Worm (Caenorhabditis elegans) whole organism, L4 larva: Measurements from ENCODE around the gene C26B2.7.
A peak's percentile ranks its signal among the peaks of the same experiment; 100 is the strongest.

Experiments
- D1046.2 ChIP-seq: fragments of 200-800 bp; sonication (Bioruptor generic); IDR thresholded peaks from 2 replicates; pipeline ENCODE4 v1.3.6; 2022; ENCODE audit warnings: missing genetic modification characterization, missing compliant biosample characterization
- F10B5.3 ChIP-seq: sonication (generic microtip); optimal IDR thresholded peaks from 2 replicates; lab custom pipeline; 2016; ENCODE audit warnings: mild to moderate bottlenecking, missing genetic modification characterization, missing compliant biosample characterization
- F49E8.2 ChIP-seq: sonication (generic microtip); optimal IDR thresholded peaks from 2 replicates; lab custom pipeline; 2016; ENCODE audit warnings: missing compliant biosample characterization, mild to moderate bottlenecking, missing genetic modification characterization, borderline replicate concordance
- T26A8.4 ChIP-seq: fragments of 200-800 bp; sonication (Bioruptor generic); IDR thresholded peaks from 2 replicates; pipeline ENCODE4 v1.3.6; 2022; ENCODE audit warnings: missing genetic modification characterization, missing compliant biosample characterization
- Y48G9A.11 ChIP-seq: fragments of 200-800 bp; sonication (Bioruptor generic); IDR thresholded peaks from 2 replicates; pipeline ENCODE4 v1.3.6; 2022; ENCODE audit warnings: missing genetic modification reagents, missing genetic modification characterization, missing compliant biosample characterization
- Y5F2A.4 ChIP-seq: fragments of 200-800 bp; sonication (Bioruptor generic); optimal IDR thresholded peaks from 2 replicates; lab custom pipeline; 2018; ENCODE audit warnings: mild to moderate bottlenecking, missing genetic modification characterization, missing compliant biosample characterization
- ZK337.2 ChIP-seq: fragments of 200-800 bp; sonication (Bioruptor generic); IDR thresholded peaks from 2 replicates; pipeline ENCODE4 v1.3.6; 2022; ENCODE audit warnings: missing genetic modification reagents, missing genetic modification characterization, missing compliant biosample characterization
- ZK546.5 ChIP-seq, 2 experiments: sonication (generic microtip); optimal IDR thresholded peaks; 2 replicates each; lab custom pipeline; 2017; ENCODE audit warnings: missing biosample characterization in 2 of 2, missing genetic modification characterization in 2 of 2
- ceh-20 ChIP-seq: fragments of 200-800 bp; sonication (Bioruptor generic); IDR thresholded peaks from 2 replicates; pipeline ENCODE4 v1.3.6; 2022; ENCODE audit warnings: missing genetic modification reagents, missing genetic modification characterization, missing compliant biosample characterization
- ceh-28 ChIP-seq: fragments of 150-350 bp; optimal IDR thresholded peaks from 2 replicates; lab custom pipeline; 2014; ENCODE audit warnings: missing biosample characterization, missing genetic modification reagents, missing genetic modification characterization
- cey-2 ChIP-seq: sonication (generic microtip); optimal IDR thresholded peaks from 3 replicates; lab custom pipeline; 2017; ENCODE audit warnings: missing genetic modification characterization, mild to moderate bottlenecking, missing compliant biosample characterization, antibody characterized with exemption, borderline replicate concordance; ENCODE audit not compliant: insufficient read depth
- daf-16 ChIP-seq, 3 experiments: sonication (generic microtip); optimal IDR thresholded peaks; 2 replicates each; lab custom pipeline; 2016 to 2017; ENCODE audit warnings: missing genetic modification characterization in 3 of 3, missing genetic modification reagents in 3 of 3, mild to moderate bottlenecking in 2 of 3, missing compliant biosample characterization in 2 of 3, missing biosample characterization in 1 of 3, moderate library complexity in 1 of 3
- daf-8 ChIP-seq: fragments of 200-800 bp; sonication (Bioruptor generic); IDR thresholded peaks from 2 replicates; pipeline ENCODE4 v1.3.6; 2022; ENCODE audit warnings: missing genetic modification characterization, missing compliant biosample characterization
- dmd-8 ChIP-seq: fragments of 200-800 bp; sonication (Bioruptor generic); IDR thresholded peaks from 2 replicates; pipeline ENCODE4 v1.3.6; 2022; ENCODE audit warnings: missing genetic modification characterization, missing compliant biosample characterization
- dmd-9 ChIP-seq: fragments of 200-800 bp; sonication (Bioruptor generic); IDR thresholded peaks from 2 replicates; pipeline ENCODE4 v1.3.6; 2022; ENCODE audit warnings: missing genetic modification reagents, missing genetic modification characterization, missing compliant biosample characterization
- dpl-1 ChIP-seq: fragments of 150-350 bp; optimal IDR thresholded peaks from 2 replicates; lab custom pipeline; 2014; ENCODE audit warnings: missing biosample characterization, missing genetic modification reagents, missing genetic modification characterization
- duxl-1 ChIP-seq: sonication (generic microtip); optimal IDR thresholded peaks from 2 replicates; lab custom pipeline; 2016; ENCODE audit warnings: mild to moderate bottlenecking, missing genetic modification characterization, moderate library complexity, missing compliant biosample characterization; ENCODE audit not compliant: poor library complexity
- dve-1 ChIP-seq: sonication (generic microtip); optimal IDR thresholded peaks from 2 replicates; lab custom pipeline; 2017; ENCODE audit warnings: antibody characterized with exemption, mild to moderate bottlenecking, missing genetic modification characterization, missing compliant biosample characterization; ENCODE audit not compliant: insufficient read depth
- egl-43 ChIP-seq: fragments of 200-800 bp; sonication (Bioruptor generic); IDR thresholded peaks from 2 replicates; pipeline ENCODE4 v1.3.6; 2022; ENCODE audit warnings: missing genetic modification reagents, missing genetic modification characterization, missing compliant biosample characterization
- hlh-30 ChIP-seq: sonication (generic microtip); optimal IDR thresholded peaks from 2 replicates; lab custom pipeline; 2017; ENCODE audit warnings: antibody characterized with exemption, mild to moderate bottlenecking, missing genetic modification characterization, missing compliant biosample characterization; ENCODE audit not compliant: insufficient read depth
- hmg-1.1 ChIP-seq: fragments of 200-800 bp; sonication (Bioruptor generic); IDR thresholded peaks from 2 replicates; pipeline ENCODE4 v1.3.6; 2022; ENCODE audit warnings: missing genetic modification reagents, missing genetic modification characterization, missing compliant biosample characterization
- jun-1 ChIP-seq: fragments of 150-350 bp; optimal IDR thresholded peaks from 2 replicates; lab custom pipeline; 2014; ENCODE audit warnings: missing biosample characterization, missing genetic modification reagents, missing genetic modification characterization
- lin-1 ChIP-seq: fragments of 200-800 bp; sonication (Bioruptor generic); IDR thresholded peaks from 2 replicates; pipeline ENCODE4 v1.3.6; 2022; ENCODE audit warnings: missing genetic modification reagents, missing genetic modification characterization, missing compliant biosample characterization
- lin-13 ChIP-seq: fragments of 150-350 bp; optimal IDR thresholded peaks from 2 replicates; lab custom pipeline; 2014; ENCODE audit warnings: missing biosample characterization, missing genetic modification reagents, missing genetic modification characterization
- lin-29 ChIP-seq: fragments of 200-800 bp; sonication (Bioruptor generic); IDR thresholded peaks from 2 replicates; pipeline ENCODE4 v1.3.6; 2022; ENCODE audit warnings: missing genetic modification reagents, missing genetic modification characterization, missing compliant biosample characterization
- lin-38 ChIP-seq: fragments of 200-800 bp; sonication (Bioruptor generic); IDR thresholded peaks from 2 replicates; pipeline ENCODE4 v1.3.6; 2022; ENCODE audit warnings: missing genetic modification reagents, missing genetic modification characterization, missing compliant biosample characterization
- lin-39 ChIP-seq: fragments of 150-350 bp; optimal IDR thresholded peaks from 2 replicates; lab custom pipeline; 2014; ENCODE audit warnings: missing biosample characterization, missing genetic modification reagents, missing genetic modification characterization
- madf-5 ChIP-seq, 2 experiments: fragments of 200-800 bp; sonication (Bioruptor generic); IDR thresholded peaks; 2 replicates each; pipeline ENCODE4 v1.3.6; 2022; ENCODE audit warnings: missing compliant biosample characterization in 2 of 2, missing genetic modification characterization in 2 of 2
- mdt-29 ChIP-seq: fragments of 200-800 bp; sonication (Bioruptor generic); IDR thresholded peaks from 2 replicates; pipeline ENCODE4 v1.3.6; 2022; ENCODE audit warnings: missing genetic modification reagents, missing genetic modification characterization, missing compliant biosample characterization
- mes-2 ChIP-seq: sonication (generic microtip); optimal IDR thresholded peaks from 2 replicates; lab custom pipeline; 2016; ENCODE audit warnings: missing genotype, mild to moderate bottlenecking, missing genetic modification characterization, missing compliant biosample characterization; ENCODE audit not compliant: poor library complexity, severe bottlenecking
- mxl-3 ChIP-seq: fragments of 200-800 bp; sonication (Bioruptor generic); optimal IDR thresholded peaks from 2 replicates; lab custom pipeline; 2018; ENCODE audit warnings: mild to moderate bottlenecking, missing genetic modification characterization, missing compliant biosample characterization
- nhr-111 ChIP-seq: fragments of 200-800 bp; sonication (Bioruptor generic); optimal IDR thresholded peaks from 2 replicates; lab custom pipeline; 2018; ENCODE audit warnings: mild to moderate bottlenecking, missing genetic modification characterization, missing compliant biosample characterization
- nhr-48 ChIP-seq: sonication (generic microtip); optimal IDR thresholded peaks from 2 replicates; lab custom pipeline; 2016; ENCODE audit warnings: mild to moderate bottlenecking, missing genetic modification characterization, missing compliant biosample characterization
- nhr-6 ChIP-seq: fragments of 150-350 bp; optimal IDR thresholded peaks from 2 replicates; lab custom pipeline; 2014; ENCODE audit warnings: missing biosample characterization, missing genetic modification characterization
- pha-4 ChIP-seq, 2 experiments: fragments of 150-350 bp in 1 of 2; fragments of 200-800 bp in 1 of 2; sonication (Bioruptor generic) in 1 of 2; IDR thresholded peaks in 1 of 2; optimal IDR thresholded peaks in 1 of 2; 2 replicates each; pipeline versions ENCODE4 v1.3.6 to Lab custom; 2014 to 2022; ENCODE audit warnings: missing genetic modification characterization in 2 of 2, missing genetic modification reagents in 2 of 2, missing biosample characterization in 1 of 2, missing compliant biosample characterization in 1 of 2
- php-3 ChIP-seq: fragments of 200-800 bp; sonication (Bioruptor generic); IDR thresholded peaks from 2 replicates; pipeline ENCODE4 v1.3.6; 2022; ENCODE audit warnings: missing genetic modification reagents, missing genetic modification characterization, missing compliant biosample characterization
- rbr-2 ChIP-seq: sonication (generic microtip); optimal IDR thresholded peaks from 2 replicates; lab custom pipeline; 2016; ENCODE audit warnings: missing genotype, missing genetic modification characterization, missing compliant biosample characterization
- set-16 ChIP-seq: fragments of 200-800 bp; sonication (Bioruptor generic); IDR thresholded peaks from 2 replicates; pipeline ENCODE4 v1.3.6; 2022; ENCODE audit warnings: missing genetic modification reagents, missing genetic modification characterization, missing compliant biosample characterization
- spr-1 ChIP-seq: sonication (generic microtip); optimal IDR thresholded peaks from 2 replicates; lab custom pipeline; 2016; ENCODE audit warnings: mild to moderate bottlenecking, missing genetic modification characterization, missing compliant biosample characterization
- tag-97 ChIP-seq: fragments of 200-800 bp; sonication (Bioruptor generic); IDR thresholded peaks from 2 replicates; pipeline ENCODE4 v1.3.6; 2022; ENCODE audit warnings: missing genetic modification characterization, missing compliant biosample characterization
- tra-1 ChIP-seq: fragments of 200-800 bp; sonication (Bioruptor generic); IDR thresholded peaks from 2 replicates; pipeline ENCODE4 v1.3.6; 2022; ENCODE audit warnings: missing genetic modification reagents, missing genetic modification characterization, missing compliant biosample characterization
- unc-130 ChIP-seq: sonication (generic microtip); optimal IDR thresholded peaks from 2 replicates; lab custom pipeline; 2016; ENCODE audit warnings: missing genetic modification reagents, missing genetic modification characterization, missing compliant biosample characterization
- unc-62 ChIP-seq, 3 experiments: fragments of 150-350 bp in 1 of 3; sonication (generic microtip); optimal IDR thresholded peaks in 2 of 3; peaks in 1 of 3; 1 replicate in 1 of 3; 2 replicates in 2 of 3; lab custom pipeline; 2014 to 2017; ENCODE audit warnings: missing biosample characterization in 3 of 3, missing genetic modification characterization in 3 of 3, missing genetic modification reagents in 3 of 3, missing genotype in 1 of 3
- zfp-3 ChIP-seq: fragments of 200-800 bp; sonication (Bioruptor generic); conservative IDR thresholded peaks from 2 replicates; pipeline ENCODE4 v1.3.6; 2022; ENCODE audit warnings: missing genetic modification reagents, missing genetic modification characterization, missing compliant biosample characterization
- zip-2 ChIP-seq: fragments of 150-350 bp; optimal IDR thresholded peaks from 2 replicates; lab custom pipeline; 2014; ENCODE audit warnings: missing biosample characterization, missing genetic modification characterization

C26B2.7 gene

ce11 chrIV:7983021-7983420 is 33.1 kb upstream of the C26B2.7 start:
- TF ChIP-seq jun-1 (no peak), zip-2 (tag; lab: Kevin White, UChicago) (no peak), ceh-20 (GFP tag; lab: Robert Waterston, UW) (no peak), mxl-3 (GFP tag; lab: Kevin White, UChicago) (no peak), daf-16 (GFP tag; optimal IDR thresholded peaks at IDR 0.05; lab: Kevin White, UChicago) (no peak), daf-16 (tag; optimal IDR thresholded peaks at IDR 0.05; lab: Kevin White, UChicago) (no peak), lin-39 (no peak), set-16 (GFP tag; lab: Robert Waterston, UW) (no peak), nhr-6 (tag; lab: Kevin White, UChicago) (no peak), tag-97 (no peak), ZK546.5 (tag; optimal IDR thresholded peaks at IDR 0.05; lab: Kevin White, UChicago) (no peak), duxl-1 (tag; lab: Kevin White, UChicago) (no peak), lin-38 (GFP tag; lab: Robert Waterston, UW) (no peak), dpl-1 (GFP tag; lab: Kevin White, UChicago) (no peak), pha-4 (GFP tag; IDR thresholded peaks at IDR 0.05; lab: Robert Waterston, UW) (no peak), pha-4 (tag; optimal IDR thresholded peaks at IDR 0.05; lab: Kevin White, UChicago) (no peak), Y48G9A.11 (GFP tag; lab: Robert Waterston, UW) (no peak), mdt-29 (no peak), F49E8.2 (tag; lab: Kevin White, UChicago) (no peak), T26A8.4 (no peak), D1046.2 (GFP tag; lab: Robert Waterston, UW) (no peak)

ce11 chrIV:7983728-7984346 is 32.2 kb upstream of the C26B2.7 start:
- TF ChIP-seq hlh-30 (tag; lab: Kevin White, UChicago) = no peak
- no peak for TF ChIP-seq lin-29 (GFP tag; lab: Robert Waterston, UW)
- 0 out of 2 replicates have a peak, but pooled peaks have one; percentile 12 for TF ChIP-seq tra-1 (GFP tag; lab: Robert Waterston, UW)
- TF ChIP-seq unc-62 (GFP tag; optimal IDR thresholded peaks at IDR 0.05 in 1 of 2; lab: Kevin White, UChicago) = peak in 1 of 2 experiments; percentile 76
- no peak for TF ChIP-seq unc-62 (tag; optimal IDR thresholded peaks at IDR 0.05; lab: Kevin White, UChicago)
- TF ChIP-seq dve-1 (tag; lab: Kevin White, UChicago) = peak; percentile 35
- 0 out of 2 replicates have a peak, but pooled peaks have one; percentile 32 for TF ChIP-seq hmg-1.1 (GFP tag; lab: Robert Waterston, UW)
- TF ChIP-seq mes-2 (tag; lab: Kevin White, UChicago) = peak; percentile 16
- peak; percentile 29 for TF ChIP-seq nhr-48 (tag; lab: Kevin White, UChicago)
- no peak for TF ChIP-seq ceh-20 (GFP tag; lab: Robert Waterston, UW)
- no peak for TF ChIP-seq lin-1
- TF ChIP-seq pha-4 (GFP tag; IDR thresholded peaks at IDR 0.05; lab: Robert Waterston, UW) = peak; percentile 34; the same call in 1 of the 2 replicates
- TF ChIP-seq pha-4 (tag; optimal IDR thresholded peaks at IDR 0.05; lab: Kevin White, UChicago) = no peak
- TF ChIP-seq ZK337.2 (GFP tag; lab: Robert Waterston, UW) = no peak
- peak; percentile 67; the same call in 1 of the 2 replicates for TF ChIP-seq zfp-3 (GFP tag; lab: Robert Waterston, UW)
- peak; percentile 21 for TF ChIP-seq nhr-111 (GFP tag; lab: Kevin White, UChicago)
- TF ChIP-seq unc-130 (GFP tag; lab: Kevin White, UChicago) = peak; percentile 25
- TF ChIP-seq dmd-9 (GFP tag; lab: Robert Waterston, UW) = 0 out of 2 replicates have a peak, but pooled peaks have one; percentile 46
- TF ChIP-seq dmd-8 (GFP tag; lab: Robert Waterston, UW) = no peak
- no peak; the same call in 1 of the 2 replicates for TF ChIP-seq egl-43 (GFP tag; lab: Robert Waterston, UW)
- TF ChIP-seq F10B5.3 (tag; lab: Kevin White, UChicago) = no peak
- TF ChIP-seq lin-13 = peak; percentile 19
- peak; percentile 47 for TF ChIP-seq lin-38 (GFP tag; lab: Robert Waterston, UW)
- TF ChIP-seq ceh-28 (tag; lab: Kevin White, UChicago) = no peak
- peak; percentile 31 for TF ChIP-seq spr-1 (tag; lab: Kevin White, UChicago)
- TF ChIP-seq rbr-2 (tag; lab: Kevin White, UChicago) = no peak
- no peak for TF ChIP-seq Y5F2A.4 (GFP tag; lab: Kevin White, UChicago)
- TF ChIP-seq cey-2 (tag; lab: Kevin White, UChicago) = no peak
- no peak for TF ChIP-seq php-3 (GFP tag; lab: Robert Waterston, UW)
- no peak for TF ChIP-seq daf-8
- TF ChIP-seq zip-2 (tag; lab: Kevin White, UChicago) = no peak
- peak; percentile 75; the same call in 1 of the 2 replicates for TF ChIP-seq T26A8.4
- no peak for TF ChIP-seq madf-5 (GFP tag; IDR thresholded peaks at IDR 0.05; lab: Robert Waterston, UW)
